Worm (Caenorhabditis elegans) whole organism, L4/young adult: ENCODE data around the gene ZK6.6.

ENCODE experiments used
- dao-5 ChIP-seq: sonication (generic microtip); optimal IDR thresholded peaks from 2 replicates; lab custom pipeline; 2016; ENCODE audit warnings: missing genotype, missing genetic modification characterization, moderate library complexity, missing compliant biosample characterization
- him-1 ChIP-seq: sonication (generic microtip); optimal IDR thresholded peaks from 2 replicates; lab custom pipeline; 2016; ENCODE audit warnings: missing genotype, missing genetic modification reagents, missing genetic modification characterization, missing compliant biosample characterization

ce11 chrV:396309-396708 lies 7.8 kb downstream of the ZK6.6 start, which contains the start of gene nhr-253:
- TF ChIP-seq him-1 (no peak), dao-5 (tag; lab: Kevin White, UChicago) (no peak)
